Worm (Caenorhabditis elegans) whole organism, late embryonic: ENCODE measurements around the gene droe-8.

Source experiments
- C38D4.7 ChIP-seq: fragments of 200-800 bp; sonication (Bioruptor generic); optimal IDR thresholded peaks from 2 replicates; lab custom pipeline; 2018; ENCODE audit warnings: mild to moderate bottlenecking, missing genetic modification characterization, moderate library complexity, missing compliant biosample characterization
- F13H6.1 ChIP-seq: sonication (generic microtip); optimal IDR thresholded peaks from 2 replicates; lab custom pipeline; 2016; ENCODE audit warnings: missing genetic modification characterization, missing compliant biosample characterization
- K02D7.2 ChIP-seq: sonication (generic microtip); optimal IDR thresholded peaks from 2 replicates; lab custom pipeline; 2017; ENCODE audit warnings: mild to moderate bottlenecking, missing genetic modification characterization, missing compliant biosample characterization
- T23F11.4 ChIP-seq: fragments of 200-800 bp; sonication (Bioruptor generic); optimal IDR thresholded peaks from 2 replicates; lab custom pipeline; 2018; ENCODE audit warnings: mild to moderate bottlenecking, missing genetic modification characterization, missing compliant biosample characterization
- Y22D7AL.16 ChIP-seq: sonication (generic microtip); optimal IDR thresholded peaks from 2 replicates; lab custom pipeline; 2016; ENCODE audit warnings: missing genetic modification characterization, missing compliant biosample characterization
- ahr-1 ChIP-seq: sonication (generic microtip); optimal IDR thresholded peaks from 2 replicates; lab custom pipeline; 2016; ENCODE audit warnings: missing genetic modification characterization, missing compliant biosample characterization
- ceh-19 ChIP-seq: fragments of 200-800 bp; sonication (Bioruptor generic); optimal IDR thresholded peaks from 2 replicates; lab custom pipeline; 2018; ENCODE audit warnings: mild to moderate bottlenecking, missing genetic modification characterization, missing compliant biosample characterization
- ceh-2 ChIP-seq: sonication (generic microtip); optimal IDR thresholded peaks from 2 replicates; lab custom pipeline; 2016; ENCODE audit warnings: missing genotype, missing genetic modification characterization, missing compliant biosample characterization
- ceh-24 ChIP-seq: sonication (generic microtip); optimal IDR thresholded peaks from 2 replicates; lab custom pipeline; 2016; ENCODE audit warnings: mild to moderate bottlenecking, missing genetic modification characterization, missing compliant biosample characterization
- ceh-34 ChIP-seq: sonication (generic microtip); optimal IDR thresholded peaks from 2 replicates; lab custom pipeline; 2016; ENCODE audit warnings: mild to moderate bottlenecking, missing genetic modification characterization, missing compliant biosample characterization
- ceh-6 ChIP-seq: fragments of 200-800 bp; sonication (Bioruptor generic); optimal IDR thresholded peaks from 2 replicates; lab custom pipeline; 2018; ENCODE audit warnings: mild to moderate bottlenecking, missing genetic modification characterization, missing compliant biosample characterization
- ceh-9 ChIP-seq: sonication (generic microtip); optimal IDR thresholded peaks from 2 replicates; lab custom pipeline; 2016; ENCODE audit warnings: mild to moderate bottlenecking, missing genetic modification characterization, inconsistent platforms, missing compliant biosample characterization
- dmd-4 ChIP-seq: sonication (generic microtip); optimal IDR thresholded peaks from 2 replicates; lab custom pipeline; 2016; ENCODE audit warnings: borderline replicate concordance, missing genetic modification characterization, missing compliant biosample characterization
- eyg-1 ChIP-seq: sonication (generic microtip); optimal IDR thresholded peaks from 2 replicates; lab custom pipeline; 2016; ENCODE audit warnings: missing genotype, missing genetic modification characterization, missing compliant biosample characterization
- fax-1 ChIP-seq: sonication (generic microtip); optimal IDR thresholded peaks from 2 replicates; lab custom pipeline; 2016; ENCODE audit warnings: missing genotype, missing genetic modification characterization, missing compliant biosample characterization
- fkh-6 ChIP-seq: sonication (generic microtip); optimal IDR thresholded peaks from 2 replicates; lab custom pipeline; 2016; ENCODE audit warnings: missing genetic modification characterization, missing compliant biosample characterization
- gmeb-2 ChIP-seq: sonication (generic microtip); optimal IDR thresholded peaks from 2 replicates; lab custom pipeline; 2016; ENCODE audit warnings: missing genetic modification characterization, inconsistent platforms, missing compliant biosample characterization
- hlh-13 ChIP-seq: fragments of 200-800 bp; sonication (Bioruptor generic); optimal IDR thresholded peaks from 2 replicates; lab custom pipeline; 2018; ENCODE audit warnings: mild to moderate bottlenecking, missing genetic modification characterization, missing compliant biosample characterization
- hlh-15 ChIP-seq: sonication (generic microtip); optimal IDR thresholded peaks from 2 replicates; lab custom pipeline; 2016; ENCODE audit warnings: missing genetic modification characterization, missing compliant biosample characterization
- hlh-30 ChIP-seq: sonication (generic microtip); optimal IDR thresholded peaks from 2 replicates; lab custom pipeline; 2017; ENCODE audit warnings: antibody characterized with exemption, missing genetic modification characterization, missing compliant biosample characterization; ENCODE audit not compliant: insufficient read depth
- hlh-6 ChIP-seq: sonication (generic microtip); optimal IDR thresholded peaks from 2 replicates; lab custom pipeline; 2016; ENCODE audit warnings: missing genotype, missing genetic modification characterization, missing compliant biosample characterization
- hlh-8 ChIP-seq: sonication (generic microtip); optimal IDR thresholded peaks from 2 replicates; lab custom pipeline; 2016; ENCODE audit warnings: missing genotype, missing genetic modification characterization, missing compliant biosample characterization
- nfya-1 ChIP-seq: sonication (generic microtip); optimal IDR thresholded peaks from 2 replicates; lab custom pipeline; 2017; ENCODE audit warnings: missing genetic modification characterization, mild to moderate bottlenecking, missing compliant biosample characterization, antibody characterized with exemption, moderate library complexity
- nhr-232 ChIP-seq: sonication (generic microtip); optimal IDR thresholded peaks from 2 replicates; lab custom pipeline; 2016; ENCODE audit warnings: missing genetic modification characterization, missing compliant biosample characterization
- npax-4 ChIP-seq: sonication (generic microtip); optimal IDR thresholded peaks from 2 replicates; lab custom pipeline; 2016; ENCODE audit warnings: missing genetic modification characterization, missing compliant biosample characterization
- pag-3 ChIP-seq: sonication (generic microtip); optimal IDR thresholded peaks from 2 replicates; lab custom pipeline; 2016; ENCODE audit warnings: missing compliant biosample characterization, missing genetic modification characterization, borderline replicate concordance
- pat-9 ChIP-seq: fragments of 200-800 bp; sonication (Bioruptor generic); optimal IDR thresholded peaks from 2 replicates; lab custom pipeline; 2018; ENCODE audit warnings: mild to moderate bottlenecking, missing genetic modification characterization, moderate library complexity, missing compliant biosample characterization
- sox-2 ChIP-seq: fragments of 200-800 bp; sonication (Bioruptor generic); IDR thresholded peaks from 2 replicates; pipeline ENCODE4 v1.3.6; 2022; ENCODE audit warnings: missing genetic modification reagents, missing genetic modification characterization, missing compliant biosample characterization
- sox-4 ChIP-seq: sonication (generic microtip); optimal IDR thresholded peaks from 2 replicates; lab custom pipeline; 2017; ENCODE audit warnings: mild to moderate bottlenecking, missing genetic modification characterization, inconsistent platforms, missing compliant biosample characterization
- syd-9 ChIP-seq: sonication (generic microtip); optimal IDR thresholded peaks from 2 replicates; lab custom pipeline; 2016; ENCODE audit warnings: mild to moderate bottlenecking, missing genetic modification characterization, moderate library complexity, missing compliant biosample characterization
- tbx-2 ChIP-seq: sonication (generic microtip); optimal IDR thresholded peaks from 2 replicates; lab custom pipeline; 2016; ENCODE audit warnings: missing genetic modification characterization, missing compliant biosample characterization
- tbx-7 ChIP-seq: sonication (generic microtip); optimal IDR thresholded peaks from 2 replicates; lab custom pipeline; 2016; ENCODE audit warnings: missing genotype, missing genetic modification characterization, missing compliant biosample characterization
- unc-55 ChIP-seq: sonication (generic microtip); optimal IDR thresholded peaks from 2 replicates; lab custom pipeline; 2017; ENCODE audit warnings: missing biosample characterization, missing genetic modification reagents, missing genetic modification characterization
- zip-5 ChIP-seq: sonication (generic microtip); optimal IDR thresholded peaks from 2 replicates; lab custom pipeline; 2016; ENCODE audit warnings: missing genetic modification characterization, missing compliant biosample characterization

The droe-8 gene

ce11 chrV:8754670-8755069, 28.3 kb downstream of the droe-8 start, which contains the start of gene B0507.4:
Gene B0507.4, plus strand, starts transcription at chrV:8754970.
- no peak for TF ChIP-seq fax-1 (tag; lab: Kevin White, UChicago)
- no peak for TF ChIP-seq ahr-1 (tag; lab: Kevin White, UChicago)
- no peak for TF ChIP-seq npax-4
- no peak for TF ChIP-seq ceh-9
- no peak for TF ChIP-seq zip-5

ce11 chrV:8758618-8759017, 32.3 kb downstream of the droe-8 start, which contains the start of gene B0507.7:
Gene B0507.7, minus strand, starts transcription at chrV:8758718.
- TF ChIP-seq sox-4 (no peak), C38D4.7 (GFP tag; lab: Kevin White, UChicago) (no peak), eyg-1 (tag; lab: Kevin White, UChicago) (no peak)
- TF ChIP-seq, all 69 proteins: peak for 0

- no peak for TF ChIP-seq Y22D7AL.16 (tag; lab: Kevin White, UChicago)
- TF ChIP-seq hlh-30 (tag; lab: Kevin White, UChicago): no peak
- TF ChIP-seq C38D4.7 (GFP tag; lab: Kevin White, UChicago): no peak
- no peak for TF ChIP-seq ceh-6 (GFP tag; lab: Kevin White, UChicago)
- no peak for TF ChIP-seq eyg-1 (tag; lab: Kevin White, UChicago)
- no peak for TF ChIP-seq ceh-2 (tag; lab: Kevin White, UChicago)
- no peak for TF ChIP-seq hlh-8 (tag; lab: Kevin White, UChicago)
- TF ChIP-seq hlh-15 (tag; lab: Kevin White, UChicago): no peak
- no peak for TF ChIP-seq F13H6.1 (tag; lab: Kevin White, UChicago)
- no peak for TF ChIP-seq ceh-19 (GFP tag; lab: Kevin White, UChicago)
Measured at ce11 chrV:8760416-8760815, 34.1 kb downstream of the droe-8 start, which contains the start of gene ddn-1. Gene ddn-1, minus strand, starts transcription at chrV:8760516.

ce11 chrV:8762861-8763260, 36.5 kb downstream of the droe-8 start, which contains the start of gene B0507.8:
Gene B0507.8, minus strand, starts transcription at chrV:8762961.
- TF ChIP-seq pat-9 (tag; lab: Kevin White, UChicago): no peak
- TF ChIP-seq unc-55: no peak
- TF ChIP-seq C38D4.7 (GFP tag; lab: Kevin White, UChicago): no peak

- TF ChIP-seq ceh-24 (tag; lab: Kevin White, UChicago) (no peak), tbx-2 (tag; lab: Kevin White, UChicago) (no peak), sox-2 (no peak)
- TF ChIP-seq, all 69 proteins: peak for 0
Measured at ce11 chrV:8765938-8766337, 39.6 kb downstream of the droe-8 start, which contains the start of gene B0507.9. Gene B0507.9, minus strand, starts transcription at chrV:8766038.

- TF ChIP-seq nfya-1 (tag; lab: Kevin White, UChicago): no peak
- TF ChIP-seq nhr-232 (tag; lab: Kevin White, UChicago): no peak
- no peak for TF ChIP-seq pag-3 (tag; lab: Kevin White, UChicago)
- TF ChIP-seq T23F11.4 (GFP tag; lab: Kevin White, UChicago): no peak
- no peak for TF ChIP-seq dmd-4 (tag; lab: Kevin White, UChicago)
- TF ChIP-seq syd-9 (tag; lab: Kevin White, UChicago): no peak
- TF ChIP-seq ceh-9: no peak
- no peak for TF ChIP-seq fkh-6 (tag; lab: Kevin White, UChicago)
- no peak for TF ChIP-seq K02D7.2 (tag; lab: Kevin White, UChicago)
- TF ChIP-seq zip-5: no peak
- no peak for TF ChIP-seq hlh-6 (tag; lab: Kevin White, UChicago)
- TF ChIP-seq hlh-13 (GFP tag; lab: Kevin White, UChicago): no peak
- no peak for TF ChIP-seq gmeb-2
- no peak for TF ChIP-seq ceh-34 (tag; lab: Kevin White, UChicago)
- no peak for TF ChIP-seq tbx-7 (tag; lab: Kevin White, UChicago)
Measured at ce11 chrV:8767041-8767440, 40.7 kb downstream of the droe-8 start.
